Fruit fly (Drosophila melanogaster): ENCODE measurements around the gene CG31198.

CG31198 gene

dm6 chr3R:21781448-21781847, 27.3 kb downstream of the CG31198 start:
- TF ChIP-seq usp (GFP tag; optimal IDR thresholded peaks at IDR 0.05), result no peak
- peak; percentile 89 for TF ChIP-seq HLH106 (tag; optimal IDR thresholded peaks at IDR 0.05)
- peak; percentile 71 for TF ChIP-seq Rel (GFP tag; optimal IDR thresholded peaks at IDR 0.05)
- no peak for TF ChIP-seq Rel (tag; optimal IDR thresholded peaks at IDR 0.05)
- TF ChIP-seq woc (GFP tag; optimal IDR thresholded peaks at IDR 0.05), result peak; percentile 90
- TF ChIP-seq CG32264 (GFP tag; optimal IDR thresholded peaks at IDR 0.05), result peak; percentile 85
- TF ChIP-seq sage (GFP tag; optimal IDR thresholded peaks at IDR 0.05), result peak; percentile 57
- no peak for TF ChIP-seq Vsx2 (GFP tag; optimal IDR thresholded peaks at IDR 0.05; ENCODE audit: partially characterized antibody)
- no peak for TF ChIP-seq N (GFP tag; optimal IDR thresholded peaks at IDR 0.05)
- TF ChIP-seq Sp1 (GFP tag; optimal IDR thresholded peaks at IDR 0.05), result peak; percentile 88
- TF ChIP-seq rgr (GFP tag; optimal IDR thresholded peaks at IDR 0.05), result peak; percentile 90
- TF ChIP-seq brk (GFP tag; optimal IDR thresholded peaks at IDR 0.05), result peak; percentile 85
- TF ChIP-seq GATAd (GFP tag; optimal IDR thresholded peaks at IDR 0.05), result no peak
- TF ChIP-seq h (GFP tag; optimal IDR thresholded peaks at IDR 0.05), result peak; percentile 94
- no peak for TF ChIP-seq Mio (GFP tag; optimal IDR thresholded peaks at IDR 0.05)
- TF ChIP-seq dsf (GFP tag; optimal IDR thresholded peaks at IDR 0.05; ENCODE audit: borderline replicate concordance), result peak; percentile 14
- no peak for TF ChIP-seq Dif (GFP tag; optimal IDR thresholded peaks at IDR 0.05; ENCODE audit: partially characterized antibody)
- TF ChIP-seq CrebA (GFP tag; optimal IDR thresholded peaks at IDR 0.05; ENCODE audit: borderline replicate concordance), result peak; percentile 72
- TF ChIP-seq fru (GFP tag; optimal IDR thresholded peaks at IDR 0.05), result peak; percentile 94
- TF ChIP-seq foxo (GFP tag; optimal IDR thresholded peaks at IDR 0.05), result peak; percentile 51 to 93
- TF ChIP-seq dmrt93B (GFP tag; optimal IDR thresholded peaks at IDR 0.05), result peak; percentile 80
- no peak for TF ChIP-seq Dfd (GFP tag; optimal IDR thresholded peaks at IDR 0.05)
- peak; percentile 92 for TF ChIP-seq OdsH (GFP tag; optimal IDR thresholded peaks at IDR 0.05)
- peak; percentile 92 for TF ChIP-seq ey (GFP tag; optimal IDR thresholded peaks at IDR 0.05)
- no peak for TF ChIP-seq dl (GFP tag; optimal IDR thresholded peaks at IDR 0.05; ENCODE audit: insufficient read depth in 1 of 2, partially characterized antibody in 2 of 2)
- TF ChIP-seq Myc (optimal IDR thresholded peaks at IDR 0.05), result no peak
- no peak for TF ChIP-seq Hr83 (GFP tag; optimal IDR thresholded peaks at IDR 0.05; ENCODE audit: poor library complexity, severe bottlenecking)
- TF ChIP-seq br (GFP tag; optimal IDR thresholded peaks at IDR 0.05), result peak; percentile 91
- TF ChIP-seq psq (GFP tag; optimal IDR thresholded peaks at IDR 0.05), result peak; percentile 89
- TF ChIP-seq jim (GFP tag; optimal IDR thresholded peaks at IDR 0.05), result no peak
- peak; percentile 50 for TF ChIP-seq CG9705 (GFP tag; optimal IDR thresholded peaks at IDR 0.05)
- TF ChIP-seq Abd-B (GFP tag; optimal IDR thresholded peaks at IDR 0.05), result no peak
- no peak for TF ChIP-seq lola (GFP tag; optimal IDR thresholded peaks at IDR 0.05)
- TF ChIP-seq Hnf4 (GFP tag; optimal IDR thresholded peaks at IDR 0.05), result peak; percentile 88
- peak; percentile 56 for TF ChIP-seq tai (GFP tag; optimal IDR thresholded peaks at IDR 0.05)
- TF ChIP-seq sv (GFP tag; optimal IDR thresholded peaks at IDR 0.05), result peak; percentile 71
- no peak for TF ChIP-seq pan (optimal IDR thresholded peaks at IDR 0.05)
- TF ChIP-seq Hr78 (GFP tag; optimal IDR thresholded peaks at IDR 0.05), result no peak
- TF ChIP-seq Jra (GFP tag; optimal IDR thresholded peaks at IDR 0.05), result peak; percentile 61

dm6 chr3R:21782295-21782922, 28.3 kb downstream of the CG31198 start, which contains the start of gene tsl:
Gene tsl, minus strand, starts transcription at chr3R:21782536.
- no peak for TF ChIP-seq Hr78 (GFP tag; optimal IDR thresholded peaks at IDR 0.05)
- peak; percentile 13 for TF ChIP-seq br (GFP tag; optimal IDR thresholded peaks at IDR 0.05)

DNA sequence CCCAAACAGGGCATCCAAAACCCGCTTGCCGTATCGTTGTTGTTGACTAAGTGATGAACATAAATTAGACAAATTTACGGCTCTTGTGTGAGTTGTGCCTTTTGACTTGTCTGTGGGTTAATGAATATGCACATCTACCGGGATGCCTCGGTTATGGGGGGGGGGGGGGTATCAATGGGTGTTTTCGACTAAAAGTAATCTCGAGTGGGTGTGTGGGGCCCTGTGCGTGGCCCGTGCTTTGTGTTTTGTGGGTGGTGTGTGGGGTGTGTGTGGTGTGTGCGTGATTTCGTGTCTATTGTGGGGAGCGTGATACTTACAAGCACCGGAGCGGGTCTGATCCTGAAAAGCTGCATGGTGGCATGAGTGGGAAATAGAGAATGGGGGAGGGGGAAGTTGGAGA, 36.3 kb downstream of the CG31198 start:
- TF ChIP-seq Dfd (GFP tag; optimal IDR thresholded peaks at IDR 0.05) (peak; percentile 34), fru (GFP tag; optimal IDR thresholded peaks at IDR 0.05) (no peak)

Data from whole organism, wandering third instar larva.